Worm (Caenorhabditis elegans) whole organism, young adult: ENCODE data around the gene vha-19.
A peak's percentile ranks its signal among the peaks of the same experiment; 100 is the strongest.

Experiments
- B0261.1 ChIP-seq: sonication (generic microtip); optimal IDR thresholded peaks from 2 replicates; lab custom pipeline; 2016; ENCODE audit warnings: mild to moderate bottlenecking, missing genetic modification characterization, moderate library complexity, missing compliant biosample characterization
- C17E4.6 ChIP-seq: fragments of 200-800 bp; sonication (Bioruptor generic); IDR thresholded peaks from 2 replicates; pipeline ENCODE4 v1.3.6; 2022; ENCODE audit warnings: missing genetic modification reagents, missing genetic modification characterization, missing compliant biosample characterization
- D2030.7 ChIP-seq: fragments of 200-800 bp; sonication (Bioruptor generic); IDR thresholded peaks from 2 replicates; pipeline ENCODE4 v1.3.6; 2022; ENCODE audit warnings: missing genetic modification reagents, missing genetic modification characterization, missing compliant biosample characterization
- F23B12.7 ChIP-seq: sonication (generic microtip); optimal IDR thresholded peaks from 2 replicates; lab custom pipeline; 2017; ENCODE audit warnings: missing genetic modification characterization, mild to moderate bottlenecking, missing compliant biosample characterization, antibody characterized with exemption, moderate library complexity; ENCODE audit not compliant: insufficient read depth
- F37B4.10 ChIP-seq: fragments of 200-800 bp; sonication (Bioruptor generic); IDR thresholded peaks from 2 replicates; pipeline ENCODE4 v1.3.6; 2022; ENCODE audit warnings: missing genetic modification characterization, missing compliant biosample characterization
- F52B5.7 ChIP-seq: sonication (generic microtip); optimal IDR thresholded peaks from 2 replicates; lab custom pipeline; 2016; ENCODE audit warnings: mild to moderate bottlenecking, missing genetic modification characterization, missing compliant biosample characterization
- F57A8.1 ChIP-seq: fragments of 200-800 bp; sonication (Bioruptor generic); optimal IDR thresholded peaks from 2 replicates; lab custom pipeline; 2018; ENCODE audit warnings: mild to moderate bottlenecking, missing genetic modification characterization, moderate library complexity, missing compliant biosample characterization
- Y53F4B.3 ChIP-seq: fragments of 200-800 bp; sonication (Bioruptor generic); IDR thresholded peaks from 2 replicates; pipeline ENCODE4 v1.3.6; 2022; ENCODE audit warnings: missing genetic modification reagents, missing genetic modification characterization, missing compliant biosample characterization
- Y53G8AR.9 ChIP-seq: fragments of 200-800 bp; sonication (Bioruptor generic); conservative IDR thresholded peaks from 2 replicates; pipeline ENCODE4 v1.3.6; 2022; ENCODE audit warnings: missing genetic modification reagents, missing genetic modification characterization, missing compliant biosample characterization
- Y56A3A.18 ChIP-seq: fragments of 200-800 bp; sonication (Bioruptor generic); IDR thresholded peaks from 2 replicates; pipeline ENCODE4 v1.3.6; 2022; ENCODE audit warnings: missing genetic modification reagents, missing genetic modification characterization, missing compliant biosample characterization
- Y95B8A.8 ChIP-seq: fragments of 200-800 bp; sonication (Bioruptor generic); IDR thresholded peaks from 2 replicates; pipeline ENCODE4 v1.3.6; 2022; ENCODE audit warnings: missing genetic modification reagents, missing genetic modification characterization, missing compliant biosample characterization
- ZK185.1 ChIP-seq: sonication (generic microtip); optimal IDR thresholded peaks from 2 replicates; lab custom pipeline; 2016; ENCODE audit warnings: mild to moderate bottlenecking, missing genetic modification characterization, missing compliant biosample characterization; ENCODE audit not compliant: poor library complexity, severe bottlenecking
- attf-5 ChIP-seq: fragments of 200-800 bp; sonication (Bioruptor generic); optimal IDR thresholded peaks from 2 replicates; lab custom pipeline; 2018; ENCODE audit warnings: mild to moderate bottlenecking, missing genetic modification characterization, missing compliant biosample characterization
- attf-6 ChIP-seq: fragments of 200-800 bp; sonication (Bioruptor generic); IDR thresholded peaks from 2 replicates; pipeline ENCODE4 v1.3.6; 2022; ENCODE audit warnings: missing genetic modification reagents, missing genetic modification characterization, missing compliant biosample characterization
- bed-1 ChIP-seq: fragments of 200-800 bp; sonication (Bioruptor generic); IDR thresholded peaks from 2 replicates; pipeline ENCODE4 v1.3.6; 2022; ENCODE audit warnings: missing genetic modification reagents, missing genetic modification characterization, missing compliant biosample characterization
- ceh-58 ChIP-seq: fragments of 200-800 bp; sonication (Bioruptor generic); IDR thresholded peaks from 2 replicates; pipeline ENCODE4 v1.3.6; 2022; ENCODE audit warnings: missing genetic modification characterization, missing compliant biosample characterization
- efl-1 ChIP-seq: fragments of 150-350 bp; optimal IDR thresholded peaks from 2 replicates; lab custom pipeline; 2014; ENCODE audit warnings: missing biosample characterization, missing genetic modification reagents, missing genetic modification characterization
- egl-18 ChIP-seq: fragments of 200-800 bp; sonication (Bioruptor generic); IDR thresholded peaks from 2 replicates; pipeline ENCODE4 v1.3.6; 2022; ENCODE audit warnings: missing genetic modification reagents, missing genetic modification characterization, missing compliant biosample characterization
- egl-44 ChIP-seq: fragments of 200-800 bp; sonication (Bioruptor generic); IDR thresholded peaks from 2 replicates; pipeline ENCODE4 v1.3.6; 2022; ENCODE audit warnings: missing genetic modification reagents, missing genetic modification characterization, missing compliant biosample characterization
- ekl-4 ChIP-seq: fragments of 200-800 bp; sonication (Bioruptor generic); IDR thresholded peaks from 2 replicates; pipeline ENCODE4 v1.3.6; 2022; ENCODE audit warnings: missing genetic modification reagents, missing genetic modification characterization, missing compliant biosample characterization
- gei-17 ChIP-seq: fragments of 200-800 bp; sonication (Bioruptor generic); optimal IDR thresholded peaks from 2 replicates; lab custom pipeline; 2018; ENCODE audit warnings: mild to moderate bottlenecking, missing genetic modification characterization, missing compliant biosample characterization
- hrde-1 ChIP-seq: sonication (generic microtip); optimal IDR thresholded peaks from 2 replicates; lab custom pipeline; 2016; ENCODE audit warnings: missing genetic modification characterization, mild to moderate bottlenecking, missing compliant biosample characterization, moderate library complexity, missing genotype, missing genetic modification reagents, borderline replicate concordance
- lag-1 ChIP-seq: fragments of 200-800 bp; sonication (Bioruptor generic); IDR thresholded peaks from 2 replicates; pipeline ENCODE4 v1.3.6; 2022; ENCODE audit warnings: missing genetic modification reagents, missing genetic modification characterization, missing compliant biosample characterization
- let-526 ChIP-seq: fragments of 200-800 bp; sonication (Bioruptor generic); IDR thresholded peaks from 2 replicates; pipeline ENCODE4 v1.3.6; 2022; ENCODE audit warnings: missing genetic modification reagents, missing genetic modification characterization, missing compliant biosample characterization
- lin-54 ChIP-seq: fragments of 200-800 bp; sonication (Bioruptor generic); optimal IDR thresholded peaks from 2 replicates; lab custom pipeline; 2018; ENCODE audit warnings: mild to moderate bottlenecking, missing genetic modification characterization, missing compliant biosample characterization
- lir-1 ChIP-seq: fragments of 200-800 bp; sonication (Bioruptor generic); conservative IDR thresholded peaks from 2 replicates; pipeline ENCODE4 v1.3.6; 2022; ENCODE audit warnings: missing genetic modification reagents, missing genetic modification characterization, missing compliant biosample characterization
- madf-10 ChIP-seq: sonication (generic microtip); optimal IDR thresholded peaks from 2 replicates; lab custom pipeline; 2016; ENCODE audit warnings: mild to moderate bottlenecking, missing genetic modification characterization, missing compliant biosample characterization
- madf-3 ChIP-seq: fragments of 200-800 bp; sonication (Bioruptor generic); IDR thresholded peaks from 2 replicates; pipeline ENCODE4 v1.3.6; 2022; ENCODE audit warnings: missing genetic modification reagents, missing genetic modification characterization, missing compliant biosample characterization
- madf-6 ChIP-seq: fragments of 200-800 bp; sonication (Bioruptor generic); IDR thresholded peaks from 2 replicates; pipeline ENCODE4 v1.3.6; 2022; ENCODE audit warnings: missing genetic modification reagents, missing genetic modification characterization, missing compliant biosample characterization
- madf-8 ChIP-seq: fragments of 200-800 bp; sonication (Bioruptor generic); conservative IDR thresholded peaks from 2 replicates; pipeline ENCODE4 v1.3.6; 2022; ENCODE audit warnings: missing genetic modification reagents, missing genetic modification characterization, missing compliant biosample characterization
- mcd-1 ChIP-seq: fragments of 200-800 bp; sonication (Bioruptor generic); IDR thresholded peaks from 2 replicates; pipeline ENCODE4 v1.3.6; 2022; ENCODE audit warnings: missing genetic modification reagents, missing genetic modification characterization, missing compliant biosample characterization
- mel-28 ChIP-seq: sonication (generic microtip); optimal IDR thresholded peaks from 2 replicates; lab custom pipeline; 2016; ENCODE audit warnings: borderline replicate concordance, mild to moderate bottlenecking, missing genetic modification characterization, missing compliant biosample characterization
- mes-4 ChIP-seq: sonication (generic microtip); optimal IDR thresholded peaks from 2 replicates; lab custom pipeline; 2016; ENCODE audit warnings: missing genotype, missing genetic modification characterization, missing compliant biosample characterization
- mxl-1 ChIP-seq: sonication (generic microtip); optimal IDR thresholded peaks from 2 replicates; lab custom pipeline; 2016; ENCODE audit warnings: missing genetic modification characterization, missing compliant biosample characterization
- nhr-179 ChIP-seq: sonication (generic microtip); optimal IDR thresholded peaks from 2 replicates; lab custom pipeline; 2016; ENCODE audit warnings: mild to moderate bottlenecking, missing genetic modification characterization, missing compliant biosample characterization
- pbrm-1 ChIP-seq: fragments of 200-800 bp; sonication (Bioruptor generic); IDR thresholded peaks from 2 replicates; pipeline ENCODE4 v1.3.6; 2022; ENCODE audit warnings: missing genetic modification reagents, missing genetic modification characterization, missing compliant biosample characterization
- rcor-1 ChIP-seq: fragments of 200-800 bp; sonication (Bioruptor generic); IDR thresholded peaks from 2 replicates; pipeline ENCODE4 v1.3.6; 2022; ENCODE audit warnings: missing genetic modification reagents, missing genetic modification characterization, missing compliant biosample characterization
- rec-8 ChIP-seq, 2 experiments: sonication (generic microtip); optimal IDR thresholded peaks; 2 replicates each; lab custom pipeline; 2016; ENCODE audit warnings: mild to moderate bottlenecking in 2 of 2, missing genetic modification characterization in 2 of 2, missing genetic modification reagents in 2 of 2, missing genotype in 2 of 2, missing biosample characterization in 1 of 2, missing compliant biosample characterization in 1 of 2, moderate library complexity in 1 of 2
- repo-1 ChIP-seq: sonication (generic microtip); optimal IDR thresholded peaks from 2 replicates; lab custom pipeline; 2017; ENCODE audit warnings: mild to moderate bottlenecking, missing genetic modification characterization, missing compliant biosample characterization
- rpc-1 ChIP-seq, 2 experiments: fragments of 150-350 bp in 1 of 2; sonication (generic microtip) in 1 of 2; optimal IDR thresholded peaks; 2 replicates each; lab custom pipeline; 2014 to 2018; ENCODE audit warnings: missing biosample characterization in 1 of 2, missing genetic modification characterization in 1 of 2, missing genetic modification reagents in 1 of 2, missing genotype in 1 of 2
- snpc-1.1 ChIP-seq: sonication (generic microtip); optimal IDR thresholded peaks from 2 replicates; lab custom pipeline; 2017; ENCODE audit warnings: missing genetic modification characterization, mild to moderate bottlenecking, missing compliant biosample characterization, antibody characterized with exemption, moderate library complexity, missing genotype, missing genetic modification reagents; ENCODE audit not compliant: insufficient read depth
- snpc-3.4 ChIP-seq: sonication (generic microtip); optimal IDR thresholded peaks from 2 replicates; lab custom pipeline; 2017; ENCODE audit warnings: missing genetic modification characterization, mild to moderate bottlenecking, missing compliant biosample characterization, antibody characterized with exemption, moderate library complexity, missing genotype, missing genetic modification reagents
- snpc-4 ChIP-seq, 5 experiments: fragments of 150-350 bp in 1 of 5; sonication (generic microtip) in 4 of 5; optimal IDR thresholded peaks; 2 replicates each; lab custom pipeline; 2014 to 2018; ENCODE audit warnings: missing genetic modification characterization in 5 of 5, missing biosample characterization in 3 of 5, antibody characterized with exemption in 2 of 5, mild to moderate bottlenecking in 2 of 5, missing compliant biosample characterization in 2 of 5, missing genotype in 2 of 5, moderate library complexity in 2 of 5, missing genetic modification reagents in 1 of 5
- ztf-25 ChIP-seq: fragments of 200-800 bp; sonication (Bioruptor generic); IDR thresholded peaks from 2 replicates; pipeline ENCODE4 v1.3.6; 2022; ENCODE audit warnings: missing genetic modification reagents, missing genetic modification characterization, missing compliant biosample characterization
- ztf-26 ChIP-seq: sonication (generic microtip); optimal IDR thresholded peaks from 2 replicates; lab custom pipeline; 2017; ENCODE audit warnings: missing genetic modification characterization, missing compliant biosample characterization

vha-19 gene

DNA sequence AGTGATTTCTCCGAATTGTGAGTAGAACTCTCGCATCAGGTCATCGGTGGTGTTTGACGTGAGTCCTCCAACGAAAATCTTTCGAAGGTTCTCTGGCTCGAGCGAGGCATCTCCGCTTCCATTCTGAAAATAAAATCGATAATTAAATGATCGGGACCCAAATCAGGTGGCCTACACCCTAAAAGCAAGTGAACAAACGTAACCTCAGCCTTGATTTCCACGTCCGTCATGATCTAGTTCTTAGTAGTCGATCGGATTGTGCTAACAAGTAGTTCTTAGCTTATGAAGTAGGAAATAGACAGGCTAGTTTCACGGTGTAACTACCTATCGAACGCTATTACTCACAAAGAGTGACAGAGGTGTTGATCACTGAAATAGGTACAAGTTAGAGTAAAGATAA is 30.8 kb upstream of the vha-19 start (continued):
- TF ChIP-seq B0261.1 (tag; lab: Kevin White, UChicago) (no peak), Y53G8AR.9 (GFP tag; lab: Robert Waterston, UW) (0 out of 2 replicates have a peak, but pooled peaks have one; percentile 48), rec-8 (tag; optimal IDR thresholded peaks at IDR 0.05; lab: Kevin White, UChicago) (no peak), D2030.7 (GFP tag; lab: Robert Waterston, UW) (peak; percentile 34; the same call in 1 of the 2 replicates), lir-1 (GFP tag; lab: Robert Waterston, UW) (no peak), mcd-1 (GFP tag; lab: Robert Waterston, UW) (no peak; the same call in 1 of the 2 replicates), egl-44 (GFP tag; lab: Robert Waterston, UW) (peak; percentile 69; the same call in 1 of the 2 replicates), madf-10 (tag; lab: Kevin White, UChicago) (no peak)
- TF ChIP-seq, all 124 proteins: peak for 25

DNA sequence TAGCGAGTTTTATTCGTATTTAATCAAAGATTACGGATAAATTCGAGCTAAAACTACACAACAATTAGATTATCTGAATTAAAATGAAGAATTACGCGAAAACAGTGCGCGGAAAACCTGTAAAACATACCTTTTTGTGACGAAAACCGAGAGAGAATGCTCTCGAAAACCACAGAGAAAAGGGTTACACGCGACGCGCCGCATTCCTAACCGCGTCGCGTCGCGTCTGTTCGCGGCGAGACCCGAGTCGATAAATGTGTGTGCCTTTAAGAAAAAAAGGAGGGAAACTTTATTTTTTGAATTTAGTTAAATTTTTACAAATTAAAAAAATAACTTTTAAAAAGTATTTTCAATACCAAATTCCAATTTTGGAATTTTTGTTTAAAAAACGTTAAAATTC is 30.3 kb upstream of the vha-19 start, which contains the start of gene hrpa-1:
TSS of gene hrpa-1 (minus strand) at position 192 of the 400 bp plus-strand sequence.
- TF ChIP-seq efl-1 (GFP tag; lab: Kevin White, UChicago): peak; percentile 76
- no peak for TF ChIP-seq Y56A3A.18
- no peak for TF ChIP-seq F37B4.10 (GFP tag; lab: Robert Waterston, UW)
- no peak for TF ChIP-seq hrde-1
- TF ChIP-seq ZK185.1 (tag; lab: Kevin White, UChicago): no peak
- no peak for TF ChIP-seq mxl-1 (tag; lab: Kevin White, UChicago)
- TF ChIP-seq Y53G8AR.9 (GFP tag; lab: Robert Waterston, UW): peak; percentile 63
- no peak for TF ChIP-seq gei-17 (GFP tag; lab: Kevin White, UChicago)
- no peak for TF ChIP-seq repo-1 (tag; lab: Kevin White, UChicago)
- TF ChIP-seq snpc-4 (GFP tag; optimal IDR thresholded peaks at IDR 0.05; lab: Kevin White, UChicago): peak; percentile 16
- peak in 3 of 4 experiments; percentile 3 to 51 (median 11) for TF ChIP-seq snpc-4 (tag; optimal IDR thresholded peaks at IDR 0.05; lab: Kevin White, UChicago)
- no peak for TF ChIP-seq bed-1 (GFP tag; lab: Robert Waterston, UW)
- peak; percentile 35 for TF ChIP-seq snpc-3.4
- TF ChIP-seq Y95B8A.8 (GFP tag; lab: Robert Waterston, UW): peak; percentile 26; the same call in 1 of the 2 replicates
- no peak for TF ChIP-seq F57A8.1 (GFP tag; lab: Kevin White, UChicago)
- TF ChIP-seq rcor-1 (GFP tag; lab: Robert Waterston, UW): peak; percentile 57
- TF ChIP-seq rpc-1 (optimal IDR thresholded peaks at IDR 0.05; lab: Kevin White, UChicago): no peak
- TF ChIP-seq rpc-1 (tag; optimal IDR thresholded peaks at IDR 0.05; lab: Kevin White, UChicago): no peak
- no peak for TF ChIP-seq mel-28
- TF ChIP-seq F52B5.7 (tag; lab: Kevin White, UChicago): no peak
- no peak for TF ChIP-seq C17E4.6
- no peak; the same call in 1 of the 2 replicates for TF ChIP-seq ekl-4 (GFP tag; lab: Robert Waterston, UW)
- peak; percentile 45 for TF ChIP-seq attf-5 (GFP tag; lab: Kevin White, UChicago)
- peak; percentile 99 for TF ChIP-seq madf-3 (GFP tag; lab: Robert Waterston, UW)
- TF ChIP-seq ceh-58 (GFP tag; lab: Robert Waterston, UW): no peak
- TF ChIP-seq madf-6 (GFP tag; lab: Robert Waterston, UW): peak; percentile 61
- TF ChIP-seq attf-6 (GFP tag; lab: Robert Waterston, UW): no peak
- no peak for TF ChIP-seq lag-1 (GFP tag; lab: Robert Waterston, UW)
- TF ChIP-seq mes-4 (tag; lab: Kevin White, UChicago): no peak
- no peak for TF ChIP-seq let-526 (GFP tag; lab: Robert Waterston, UW)
- TF ChIP-seq lin-54 (GFP tag; lab: Kevin White, UChicago): peak; percentile 85
- TF ChIP-seq ztf-26 (tag; lab: Kevin White, UChicago): no peak
- TF ChIP-seq madf-8 (GFP tag; lab: Robert Waterston, UW): no peak
- TF ChIP-seq snpc-1.1 (tag; lab: Kevin White, UChicago): peak; percentile 4
- TF ChIP-seq nhr-179: no peak
- TF ChIP-seq Y53F4B.3 (GFP tag; lab: Robert Waterston, UW): no peak
- TF ChIP-seq pbrm-1 (GFP tag; lab: Robert Waterston, UW): peak; percentile 44; the same call in 1 of the 2 replicates
- TF ChIP-seq egl-18 (GFP tag; lab: Robert Waterston, UW): no peak
- TF ChIP-seq F23B12.7 (tag; lab: Kevin White, UChicago): peak; percentile 66
- TF ChIP-seq ztf-25 (GFP tag; lab: Robert Waterston, UW): no peak
